Fruit fly (Drosophila melanogaster): Measurements from ENCODE around the gene CG31673.
A peak's percentile ranks its signal among the peaks of the same experiment; 100 is the strongest.

Gene CG31673

dm6 chr2L:20821249-20822024, 8.0 kb upstream of the CG31673 start (continued):
- peak; percentile 14 for TF ChIP-seq trem (tag; optimal IDR thresholded peaks at IDR 0.05)
- no peak for TF ChIP-seq sisA (GFP tag; IDR thresholded peaks at IDR 0.05)
- TF ChIP-seq CG5245 (GFP tag; optimal IDR thresholded peaks at IDR 0.05) = no peak
- TF ChIP-seq Eip74EF (GFP tag; optimal IDR thresholded peaks at IDR 0.05) = peak in 1 of 2 experiments; percentile 21
- no peak for TF ChIP-seq CG31365 (tag; optimal IDR thresholded peaks at IDR 0.05)
- no peak for TF ChIP-seq CG1603 (tag; optimal IDR thresholded peaks at IDR 0.05)
- no peak for TF ChIP-seq Jarid2 (GFP tag; optimal IDR thresholded peaks at IDR 0.05)
- TF ChIP-seq CG9215 (GFP tag; IDR thresholded peaks at IDR 0.05) = no peak
- no peak for TF ChIP-seq D19B (GFP tag; optimal IDR thresholded peaks at IDR 0.05)
- no peak for TF ChIP-seq her (GFP tag; optimal IDR thresholded peaks at IDR 0.05)
- no peak for TF ChIP-seq grn (GFP tag; optimal IDR thresholded peaks at IDR 0.05)
- TF ChIP-seq Lim3 (GFP tag; IDR thresholded peaks at IDR 0.05) = no peak
- TF ChIP-seq CG13287 (GFP tag; IDR thresholded peaks at IDR 0.05; ENCODE audit: partially characterized antibody) = peak; percentile 56
- TF ChIP-seq Aef1 (GFP tag; IDR thresholded peaks at IDR 0.05) = no peak
- peak; percentile 40; the same call in 1 of the 2 replicates for TF ChIP-seq Bgb (GFP tag; IDR thresholded peaks at IDR 0.05; ENCODE audit: partially characterized antibody)
- TF ChIP-seq BtbVII (GFP tag; optimal IDR thresholded peaks at IDR 0.05) = no peak
- no peak for TF ChIP-seq ERR (GFP tag; optimal IDR thresholded peaks at IDR 0.05)

dm6 chr2L:20822025-20822371, 7.4 kb upstream of the CG31673 start:
- TF ChIP-seq CG31365 (tag; optimal IDR thresholded peaks at IDR 0.05) (peak; percentile 87), gcm (GFP tag; optimal IDR thresholded peaks at IDR 0.05) (no peak), rib (GFP tag; IDR thresholded peaks at IDR 0.05) (peak; percentile 39), jing (GFP tag; optimal IDR thresholded peaks at IDR 0.05) (no peak), Hr78 (GFP tag; optimal IDR thresholded peaks at IDR 0.05) (peak in 1 of 2 experiments; percentile 56), pfk (GFP tag; optimal IDR thresholded peaks at IDR 0.05) (no peak), CG6683 (GFP tag; optimal IDR thresholded peaks at IDR 0.05) (no peak), ATbp (GFP tag; optimal IDR thresholded peaks at IDR 0.05) (no peak), sd (tag; optimal IDR thresholded peaks at IDR 0.05) (no peak), CG6175 (GFP tag; IDR thresholded peaks at IDR 0.05) (0 out of 3 replicates have a peak, but pooled peaks have one; percentile 68), sug (tag; optimal IDR thresholded peaks at IDR 0.05) (peak; percentile 12), Ptx1 (GFP tag; IDR thresholded peaks at IDR 0.05) (no peak), sc (optimal IDR thresholded peaks at IDR 0.05) (no peak), sc (GFP tag; optimal IDR thresholded peaks at IDR 0.05) (no peak), CG8765 (GFP tag; IDR thresholded peaks at IDR 0.05) (peak; percentile 78; the same call in 1 of the 2 replicates), sens (GFP tag) (no peak), GATAe (GFP tag; conservative IDR thresholded peaks at IDR 0.05) (no peak), HHEX (GFP tag; optimal IDR thresholded peaks at IDR 0.05) (no peak), ara (GFP tag; IDR thresholded peaks at IDR 0.05) (no peak), lov (optimal IDR thresholded peaks at IDR 0.05) (no peak), lov (GFP tag; IDR thresholded peaks at IDR 0.05) (no peak), pros (GFP tag; optimal IDR thresholded peaks at IDR 0.05) (peak; percentile 34), Ets97D (GFP tag; optimal IDR thresholded peaks at IDR 0.05) (no peak), CG5245 (GFP tag; optimal IDR thresholded peaks at IDR 0.05) (no peak), Deaf1 (tag; optimal IDR thresholded peaks at IDR 0.05) (peak; percentile 22), CG32772 (GFP tag; IDR thresholded peaks at IDR 0.05) (no peak), Atf-2 (GFP tag; optimal IDR thresholded peaks at IDR 0.05) (peak; percentile 2), lola (GFP tag; optimal IDR thresholded peaks at IDR 0.05) (no peak), NC2β (GFP tag; optimal IDR thresholded peaks at IDR 0.05) (no peak), h (optimal IDR thresholded peaks at IDR 0.05) (no peak), Med (GFP tag) (peak; percentile 12), dpn (GFP tag; optimal IDR thresholded peaks at IDR 0.05) (no peak), Bgb (GFP tag; IDR thresholded peaks at IDR 0.05; ENCODE audit: partially characterized antibody) (0 out of 2 replicates have a peak, but pooled peaks have one; percentile 20), CG31388 (GFP tag; optimal IDR thresholded peaks at IDR 0.05) (no peak), CG14965 (GFP tag; optimal IDR thresholded peaks at IDR 0.05; ENCODE audit: borderline replicate concordance) (no peak)

All from whole organism, embryonic.